Fruit fly (Drosophila melanogaster): ENCODE measurements around the gene Med.

The Med gene

DNA sequence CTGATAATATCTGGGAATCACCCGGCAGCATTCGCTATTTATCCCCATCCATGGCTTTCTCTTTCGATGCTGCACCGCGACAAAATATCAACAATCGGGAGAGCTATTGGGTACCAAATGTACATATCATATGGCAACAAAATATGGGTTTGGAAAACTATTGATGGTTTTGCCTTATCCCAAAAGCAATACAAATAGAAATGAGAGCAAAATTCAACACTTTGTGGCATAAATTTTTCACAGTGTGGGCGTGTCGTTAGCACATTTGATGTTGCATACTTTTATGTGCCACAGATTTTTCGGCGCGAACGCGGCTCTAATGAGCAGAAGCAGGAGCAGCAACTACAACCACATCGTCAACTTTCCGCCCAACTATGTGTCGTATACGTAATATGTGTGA lies 21.5 kb downstream of the Med start (continued):
- peak; percentile 14; the same call in 1 of the 2 replicates for TF ChIP-seq CG10366 (GFP tag; IDR thresholded peaks at IDR 0.05)
- no peak for TF ChIP-seq CG13123 (GFP tag; optimal IDR thresholded peaks at IDR 0.05)
- TF ChIP-seq CG4360 (GFP tag; IDR thresholded peaks at IDR 0.05), result no peak
- TF ChIP-seq CG17328 (GFP tag; IDR thresholded peaks at IDR 0.05), result 0 out of 2 replicates have a peak, but pooled peaks have one; percentile 25
- TF ChIP-seq YL-1 (GFP tag; optimal IDR thresholded peaks at IDR 0.05), result no peak
- no peak for TF ChIP-seq CG1832 (GFP tag; optimal IDR thresholded peaks at IDR 0.05)
- peak; percentile 22 for TF ChIP-seq CG2120 (GFP tag; optimal IDR thresholded peaks at IDR 0.05)
- TF ChIP-seq CkIIα-i1 (GFP tag; IDR thresholded peaks at IDR 0.05), result no peak
- no peak for TF ChIP-seq Fer1 (GFP tag; optimal IDR thresholded peaks at IDR 0.05)
- no peak for TF ChIP-seq shn (GFP tag; optimal IDR thresholded peaks at IDR 0.05)
- peak; percentile 5 for TF ChIP-seq CG2712 (tag; optimal IDR thresholded peaks at IDR 0.05)
- no peak for TF ChIP-seq trem (tag; optimal IDR thresholded peaks at IDR 0.05)
- peak in 1 of 2 experiments; percentile 36 for TF ChIP-seq dpn (GFP tag; optimal IDR thresholded peaks at IDR 0.05)
- peak; percentile 5 for TF ChIP-seq tin (GFP tag; optimal IDR thresholded peaks at IDR 0.05)
- TF ChIP-seq pb (GFP tag; optimal IDR thresholded peaks at IDR 0.05), result no peak
- no peak for TF ChIP-seq lbe (GFP tag; optimal IDR thresholded peaks at IDR 0.05)
- TF ChIP-seq Sox102F (GFP tag; optimal IDR thresholded peaks at IDR 0.05), result peak; percentile 50
- no peak for TF ChIP-seq H2.0 (GFP tag; IDR thresholded peaks at IDR 0.05)
- TF ChIP-seq CG14710 (tag; optimal IDR thresholded peaks at IDR 0.05), result no peak
- no peak; the same call in 3 of the 4 replicates for TF ChIP-seq Gug (GFP tag; IDR thresholded peaks at IDR 0.05)
- TF ChIP-seq Jarid2 (GFP tag; optimal IDR thresholded peaks at IDR 0.05), result no peak
- no peak for TF ChIP-seq unc-4 (GFP tag; IDR thresholded peaks at IDR 0.05; ENCODE audit: partially characterized antibody)
- no peak for TF ChIP-seq ftz-f1 (GFP tag; optimal IDR thresholded peaks at IDR 0.05)
- no peak for TF ChIP-seq CG33213 (GFP tag; optimal IDR thresholded peaks at IDR 0.05)
- peak; percentile 47 for TF ChIP-seq lab (GFP tag; optimal IDR thresholded peaks at IDR 0.05)
- peak; percentile 64 for TF ChIP-seq CG1603 (tag; optimal IDR thresholded peaks at IDR 0.05)
- no peak for TF ChIP-seq Oaz (GFP tag; IDR thresholded peaks at IDR 0.05)
- no peak for TF ChIP-seq da (GFP tag; optimal IDR thresholded peaks at IDR 0.05)
- no peak for TF ChIP-seq CG4730 (GFP tag; IDR thresholded peaks at IDR 0.05)
- TF ChIP-seq Awh (GFP tag; IDR thresholded peaks at IDR 0.05), result no peak
- no peak for TF ChIP-seq stwl (tag; optimal IDR thresholded peaks at IDR 0.05)
- TF ChIP-seq CG18599 (GFP tag; optimal IDR thresholded peaks at IDR 0.05), result peak; percentile 44
- no peak for TF ChIP-seq Asciz (GFP tag; optimal IDR thresholded peaks at IDR 0.05)
- peak; percentile 29 for TF ChIP-seq phol (tag; optimal IDR thresholded peaks at IDR 0.05)
- peak; percentile 24 for TF ChIP-seq PHDP (tag; optimal IDR thresholded peaks at IDR 0.05)
- no peak for TF ChIP-seq hbn (GFP tag; IDR thresholded peaks at IDR 0.05; ENCODE audit: partially characterized antibody)
- TF ChIP-seq twi (tag; optimal IDR thresholded peaks at IDR 0.05), result no peak
- TF ChIP-seq CG30403 (GFP tag; optimal IDR thresholded peaks at IDR 0.05), result peak; percentile 16
- no peak for TF ChIP-seq Nf-YB (GFP tag; optimal IDR thresholded peaks at IDR 0.05)
- no peak for TF ChIP-seq CG14014 (GFP tag; IDR thresholded peaks at IDR 0.05)
- TF ChIP-seq CG31224 (GFP tag; IDR thresholded peaks at IDR 0.05), result no peak
- TF ChIP-seq CG12769 (tag; optimal IDR thresholded peaks at IDR 0.05), result no peak
- TF ChIP-seq exex (tag; optimal IDR thresholded peaks at IDR 0.05), result no peak
- no peak for TF ChIP-seq Drgx (GFP tag; IDR thresholded peaks at IDR 0.05)
- no peak for TF ChIP-seq slp2 (GFP tag; optimal IDR thresholded peaks at IDR 0.05)
- no peak for TF ChIP-seq GATAe (GFP tag; conservative IDR thresholded peaks at IDR 0.05)
- no peak for TF ChIP-seq sens-2 (GFP tag; IDR thresholded peaks at IDR 0.05)
- 0 out of 2 replicates have a peak, but pooled peaks have one; percentile 10 for TF ChIP-seq al (GFP tag; IDR thresholded peaks at IDR 0.05)
- no peak for TF ChIP-seq CG18619 (GFP tag; optimal IDR thresholded peaks at IDR 0.05)
- no peak for TF ChIP-seq CG8478 (optimal IDR thresholded peaks at IDR 0.05)
- no peak for TF ChIP-seq toy (GFP tag; IDR thresholded peaks at IDR 0.05)
- TF ChIP-seq B-H2 (GFP tag; optimal IDR thresholded peaks at IDR 0.05), result no peak
